Worm (Caenorhabditis elegans): Measurements from ENCODE around the gene T25B9.8.

ce11 chrIV:10798604-10799003, 30.6 kb upstream of the T25B9.8 start:
- TF ChIP-seq mdl-1 (tag; optimal IDR thresholded peaks at IDR 0.05) (no peak), ztf-4 (tag; optimal IDR thresholded peaks at IDR 0.05) (no peak)
